Fruit fly (Drosophila melanogaster) whole organism, adult: ENCODE data around the gene Or85e.

Source experiments
- CG1620 ChIP-seq: fragments of 200-800 bp; sonication (Bioruptor generic); optimal IDR thresholded peaks from 2 replicates; lab custom pipeline; 2016; ENCODE audit warnings: missing biosample characterization, missing genetic modification characterization
- CG5204 ChIP-seq: fragments of 200-800 bp; sonication (Bioruptor generic); optimal IDR thresholded peaks from 2 replicates; lab custom pipeline; 2016; ENCODE audit warnings: missing biosample characterization, missing genetic modification characterization
- Crg-1 ChIP-seq: fragments of 200-800 bp; sonication (Bioruptor generic); optimal IDR thresholded peaks from 2 replicates; lab custom pipeline; 2016; ENCODE audit warnings: missing biosample characterization, missing genetic modification characterization
- Mnt ChIP-seq: fragments of 200-800 bp; sonication (Bioruptor generic); optimal IDR thresholded peaks from 2 replicates; lab custom pipeline; 2016; ENCODE audit warnings: missing biosample characterization, mild to moderate bottlenecking, missing genetic modification characterization

dm6 chr3R:8620737-8621136 lies 14.9 kb downstream of the Or85e start:
- no peak for TF ChIP-seq Mnt (GFP tag; lab: Kevin White, UChicago)
- TF ChIP-seq CG5204, result no peak
- no peak for TF ChIP-seq CG1620
- no peak for TF ChIP-seq Crg-1 (GFP tag; lab: Kevin White, UChicago)
